Fruit fly (Drosophila melanogaster) whole organism: ENCODE measurements around the gene CG8117.

Source experiments
- CG8478 ChIP-seq: fragments of >200 bp; optimal IDR thresholded peaks from 2 replicates; lab custom pipeline; 2018; ENCODE audit warnings: inconsistent platforms
- Dll ChIP-seq: fragments of >200 bp; optimal IDR thresholded peaks from 2 replicates; lab custom pipeline; 2017
- EcR ChIP-seq, 2 experiments: fragments of >200 bp; optimal IDR thresholded peaks; 2 replicates each; lab custom pipeline; 2017; ENCODE audit warnings: missing biosample characterization in 2 of 2, missing genetic modification characterization in 2 of 2, missing genetic modification reagents in 2 of 2
- pan ChIP-seq: fragments of >200 bp; optimal IDR thresholded peaks from 2 replicates; lab custom pipeline; 2017
- psq ChIP-seq: fragments of >200 bp; optimal IDR thresholded peaks from 2 replicates; lab custom pipeline; 2017
- usp ChIP-seq: fragments of >200 bp; optimal IDR thresholded peaks from 2 replicates; lab custom pipeline; 2017; ENCODE audit warnings: missing biosample characterization, missing genetic modification characterization, mixed read lengths

The CG8117 gene

dm6 chrX:15643922-15644321 lies at the start of gene CG8117:
Gene CG8117, plus strand, starts transcription at chrX:15644222.
- TF ChIP-seq pan (lab: Kevin White, UChicago) (no peak), Dll (no peak), psq (lab: Kevin White, UChicago) (no peak), CG8478 (lab: Kevin White, UChicago) (no peak), usp (no peak), EcR (GFP tag; optimal IDR thresholded peaks at IDR 0.05; lab: Kevin White, UChicago) (no peak)

- TF ChIP-seq pan (lab: Kevin White, UChicago) (no peak), usp (no peak), EcR (GFP tag; optimal IDR thresholded peaks at IDR 0.05; lab: Kevin White, UChicago) (no peak), psq (lab: Kevin White, UChicago) (no peak), Dll (no peak), CG8478 (lab: Kevin White, UChicago) (no peak)
Measured at dm6 chrX:15594230-15594857, 49.7 kb upstream of the CG8117 start.

dm6 chrX:15599697-15600096 lies 44.3 kb upstream of the CG8117 start:
- TF ChIP-seq psq (lab: Kevin White, UChicago): no peak
- no peak for TF ChIP-seq usp
- TF ChIP-seq EcR (GFP tag; optimal IDR thresholded peaks at IDR 0.05; lab: Kevin White, UChicago): no peak
- no peak for TF ChIP-seq pan (lab: Kevin White, UChicago)
- TF ChIP-seq CG8478 (lab: Kevin White, UChicago): no peak
- TF ChIP-seq Dll: no peak

dm6 chrX:15601285-15601684 lies 42.7 kb upstream of the CG8117 start:
- TF ChIP-seq EcR (GFP tag; optimal IDR thresholded peaks at IDR 0.05; lab: Kevin White, UChicago) (no peak), pan (lab: Kevin White, UChicago) (no peak), Dll (no peak), usp (no peak), psq (lab: Kevin White, UChicago) (no peak), CG8478 (lab: Kevin White, UChicago) (no peak)

dm6 chrX:15602438-15602837 lies 41.6 kb upstream of the CG8117 start:
- TF ChIP-seq psq (lab: Kevin White, UChicago) (no peak), usp (no peak), pan (lab: Kevin White, UChicago) (no peak), CG8478 (lab: Kevin White, UChicago) (no peak), Dll (no peak), EcR (GFP tag; optimal IDR thresholded peaks at IDR 0.05; lab: Kevin White, UChicago) (no peak)

dm6 chrX:15608751-15609345 lies 35.2 kb upstream of the CG8117 start:
- TF ChIP-seq Dll (no peak), psq (lab: Kevin White, UChicago) (no peak), EcR (GFP tag; optimal IDR thresholded peaks at IDR 0.05; lab: Kevin White, UChicago) (no peak), CG8478 (lab: Kevin White, UChicago) (no peak), usp (no peak), pan (lab: Kevin White, UChicago) (no peak)

dm6 chrX:15609351-15609750 lies 34.7 kb upstream of the CG8117 start:
- no peak for TF ChIP-seq pan (lab: Kevin White, UChicago)
- TF ChIP-seq usp: no peak
- TF ChIP-seq CG8478 (lab: Kevin White, UChicago): no peak
- TF ChIP-seq Dll: no peak
- no peak for TF ChIP-seq psq (lab: Kevin White, UChicago)
- no peak for TF ChIP-seq EcR (GFP tag; optimal IDR thresholded peaks at IDR 0.05; lab: Kevin White, UChicago)

- TF ChIP-seq CG8478 (lab: Kevin White, UChicago) (no peak), usp (no peak), psq (lab: Kevin White, UChicago) (no peak), EcR (GFP tag; optimal IDR thresholded peaks at IDR 0.05; lab: Kevin White, UChicago) (no peak), pan (lab: Kevin White, UChicago) (no peak), Dll (no peak)
Measured at dm6 chrX:15610173-15610572, 33.8 kb upstream of the CG8117 start.

- TF ChIP-seq pan (lab: Kevin White, UChicago) (no peak), psq (lab: Kevin White, UChicago) (no peak), EcR (GFP tag; optimal IDR thresholded peaks at IDR 0.05; lab: Kevin White, UChicago) (no peak), Dll (no peak), CG8478 (lab: Kevin White, UChicago) (no peak), usp (no peak)
Measured at dm6 chrX:15610957-15611356, 33.1 kb upstream of the CG8117 start.

dm6 chrX:15611795-15612194 lies 32.2 kb upstream of the CG8117 start:
- TF ChIP-seq usp: no peak
- no peak for TF ChIP-seq CG8478 (lab: Kevin White, UChicago)
- no peak for TF ChIP-seq psq (lab: Kevin White, UChicago)
- no peak for TF ChIP-seq Dll
- TF ChIP-seq pan (lab: Kevin White, UChicago): no peak
- no peak for TF ChIP-seq EcR (GFP tag; optimal IDR thresholded peaks at IDR 0.05; lab: Kevin White, UChicago)

dm6 chrX:15615426-15615825 lies 28.6 kb upstream of the CG8117 start:
- TF ChIP-seq pan (lab: Kevin White, UChicago): no peak
- no peak for TF ChIP-seq Dll
- TF ChIP-seq psq (lab: Kevin White, UChicago): no peak
- TF ChIP-seq usp: no peak
- TF ChIP-seq EcR (GFP tag; optimal IDR thresholded peaks at IDR 0.05; lab: Kevin White, UChicago): no peak
- TF ChIP-seq CG8478 (lab: Kevin White, UChicago): no peak

dm6 chrX:15616018-15616417 lies 28.0 kb upstream of the CG8117 start:
- no peak for TF ChIP-seq usp
- no peak for TF ChIP-seq CG8478 (lab: Kevin White, UChicago)
- TF ChIP-seq EcR (GFP tag; optimal IDR thresholded peaks at IDR 0.05; lab: Kevin White, UChicago): no peak
- no peak for TF ChIP-seq Dll
- TF ChIP-seq pan (lab: Kevin White, UChicago): no peak
- TF ChIP-seq psq (lab: Kevin White, UChicago): no peak
